Worm (Caenorhabditis elegans): Measurements from ENCODE around the gene T06E8.2.
A peak's percentile ranks its signal among the peaks of the same experiment; 100 is the strongest.
"Not testable (repeated sequence)": the region's sequence is repeated elsewhere in the genome, so short reads cannot be mapped to it uniquely, and the experiment has no call there.

The T06E8.2 gene

DNA sequence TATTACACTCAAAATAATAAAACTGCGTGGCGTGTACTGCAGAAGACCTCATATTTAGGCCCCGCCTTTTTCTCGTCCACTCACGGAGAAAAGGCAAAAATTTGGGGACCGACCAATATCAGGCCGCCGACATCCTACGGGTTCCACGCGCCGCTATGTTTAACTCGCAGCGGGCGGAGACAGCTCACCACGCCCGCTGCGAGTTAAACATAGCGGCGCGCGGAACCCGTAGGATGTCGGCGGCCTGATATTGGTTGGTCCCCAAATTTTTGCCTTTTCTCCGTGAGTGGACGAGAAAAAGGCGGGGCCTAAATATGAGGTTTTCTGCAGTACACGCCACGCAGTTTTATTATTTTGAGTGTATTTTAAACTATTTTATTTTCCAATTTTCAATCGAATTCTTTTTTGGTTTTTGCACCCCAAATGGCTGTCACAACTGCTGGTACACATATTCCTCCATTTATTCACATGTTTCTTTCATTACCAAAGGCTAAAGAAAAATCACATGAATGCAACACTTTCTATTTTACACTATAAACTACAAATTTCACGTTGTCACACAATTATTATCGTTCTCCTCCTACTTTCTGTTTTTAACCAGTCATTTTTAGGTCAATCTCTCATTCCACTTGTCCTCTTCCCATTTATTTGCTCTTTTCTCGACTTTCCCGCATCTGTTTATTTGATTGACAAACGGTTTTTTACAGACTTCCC lies 32.0 kb downstream of the T06E8.2 start, which contains the start of gene uda-1:
Gene uda-1 (plus strand): TSS at position 708 of the 714 bp plus-strand sequence.
- not testable (repeated sequence) for TF ChIP-seq ceh-30, K02D7.2, hlh-8 (tag; optimal IDR thresholded peaks at IDR 0.05)

DNA sequence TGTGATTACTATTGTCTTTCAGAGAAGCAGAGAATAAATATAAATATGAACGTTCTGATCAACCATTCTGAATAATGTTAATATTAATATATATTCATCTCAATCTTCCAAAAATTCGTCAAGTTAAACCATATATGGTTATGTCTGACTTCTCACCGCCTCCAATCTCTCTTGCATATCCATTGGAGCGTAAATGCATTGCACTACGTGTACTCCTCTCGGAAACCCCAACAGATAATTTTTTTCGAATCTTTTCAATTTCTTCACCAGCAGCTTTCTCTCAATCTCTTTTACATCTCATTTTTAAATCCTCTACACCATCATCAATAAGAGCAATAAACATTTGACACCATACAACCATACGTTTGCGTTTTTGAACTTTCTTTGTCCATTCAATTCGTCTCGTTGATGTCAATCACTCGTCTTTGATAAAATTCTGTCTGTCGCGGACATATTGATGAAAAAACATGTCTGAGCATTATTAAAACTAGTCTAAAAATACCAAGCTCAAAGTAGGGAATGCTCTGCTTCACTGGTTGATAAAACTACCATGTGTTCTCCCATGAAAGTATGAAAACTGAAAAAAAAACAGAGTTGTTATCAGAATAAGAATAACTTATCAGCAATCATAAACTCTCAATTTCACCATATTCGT lies 32.8 kb downstream of the T06E8.2 start:
- TF ChIP-seq ceh-18 (tag; optimal IDR thresholded peaks at IDR 0.05) (peak; percentile 18), pax-1 (tag; optimal IDR thresholded peaks at IDR 0.05) (peak; percentile 20), gmeb-2 (tag; optimal IDR thresholded peaks at IDR 0.05) (no peak), unc-55 (GFP tag; optimal IDR thresholded peaks at IDR 0.05) (peak; percentile 20), nfya-1 (tag; optimal IDR thresholded peaks at IDR 0.05) (peak; percentile 34)

DNA sequence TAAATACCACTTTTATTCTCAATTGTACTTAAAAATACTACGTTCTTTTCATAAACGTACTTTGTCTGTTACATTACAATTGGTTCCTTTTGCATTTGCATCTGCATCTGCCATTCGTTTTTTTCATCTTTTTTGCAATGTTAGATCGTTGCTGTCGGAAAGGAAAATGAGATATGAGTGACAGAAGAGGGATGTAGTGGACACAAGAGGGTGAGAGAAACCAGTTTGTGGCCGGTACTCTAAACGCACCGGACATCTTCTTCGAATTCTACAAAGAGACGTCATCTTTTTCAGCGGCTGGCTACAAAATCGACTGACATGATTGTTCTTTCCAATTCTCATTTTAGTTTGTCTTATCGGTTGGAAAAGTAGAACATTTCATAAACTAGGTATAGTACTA lies 33.5 kb downstream of the T06E8.2 start:
- TF ChIP-seq nhr-232 (tag; optimal IDR thresholded peaks at IDR 0.05) = no peak
- no peak for TF ChIP-seq T23F11.4 (GFP tag; optimal IDR thresholded peaks at IDR 0.05)
- no peak for TF ChIP-seq ceh-30 (tag; optimal IDR thresholded peaks at IDR 0.05)
- no peak for TF ChIP-seq unc-3 (GFP tag; conservative IDR thresholded peaks at IDR 0.05)
- no peak for TF ChIP-seq unc-3 (tag; optimal IDR thresholded peaks at IDR 0.05)
- no peak for TF ChIP-seq ceh-14 (tag; optimal IDR thresholded peaks at IDR 0.05)
- TF ChIP-seq dmd-4 (tag; optimal IDR thresholded peaks at IDR 0.05; ENCODE audit: borderline replicate concordance) = no peak
- TF ChIP-seq C08G9.2 (tag; optimal IDR thresholded peaks at IDR 0.05) = no peak
- TF ChIP-seq fkh-6 (tag; optimal IDR thresholded peaks at IDR 0.05) = no peak
- TF ChIP-seq C38D4.7 (GFP tag; optimal IDR thresholded peaks at IDR 0.05) = no peak
- TF ChIP-seq elt-2 (tag; optimal IDR thresholded peaks at IDR 0.05) = no peak
- TF ChIP-seq fkh-10 (GFP tag; optimal IDR thresholded peaks at IDR 0.05) = no peak
- TF ChIP-seq nfya-1 (tag; optimal IDR thresholded peaks at IDR 0.05) = no peak
- TF ChIP-seq lim-6 (tag; optimal IDR thresholded peaks at IDR 0.05) = no peak
- no peak for TF ChIP-seq syd-9 (tag; optimal IDR thresholded peaks at IDR 0.05)
- no peak for TF ChIP-seq ahr-1 (tag; optimal IDR thresholded peaks at IDR 0.05)
- TF ChIP-seq odd-2 (tag; optimal IDR thresholded peaks at IDR 0.05) = no peak
- TF ChIP-seq K09A11.1 (tag; optimal IDR thresholded peaks at IDR 0.05; ENCODE audit: insufficient read depth) = no peak

DNA sequence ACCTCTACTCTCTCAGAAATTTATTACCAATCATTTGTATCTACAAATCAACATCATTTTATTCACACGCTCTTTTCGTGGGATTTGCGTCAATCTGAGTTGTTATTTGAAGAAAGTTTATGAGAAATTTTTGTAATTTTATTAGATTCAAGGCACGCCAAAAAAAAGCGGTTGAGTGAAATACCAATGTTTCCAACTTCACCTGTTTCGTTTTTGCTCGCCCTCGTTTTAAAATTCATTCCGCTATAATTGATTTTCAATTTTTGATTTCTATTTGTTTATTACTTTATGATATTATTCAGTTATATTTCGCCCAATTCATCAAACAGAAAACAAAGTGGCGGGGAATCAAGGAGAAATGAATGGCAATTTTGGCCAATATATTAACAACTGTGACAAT lies 35.5 kb downstream of the T06E8.2 start, which contains the start of gene K08H10.10:
Gene K08H10.10 (plus strand): TSS at position 301 of the 400 bp plus-strand sequence.
- no peak for TF ChIP-seq dve-1 (tag; optimal IDR thresholded peaks at IDR 0.05)
- no peak for TF ChIP-seq ceh-18 (tag; optimal IDR thresholded peaks at IDR 0.05)

DNA sequence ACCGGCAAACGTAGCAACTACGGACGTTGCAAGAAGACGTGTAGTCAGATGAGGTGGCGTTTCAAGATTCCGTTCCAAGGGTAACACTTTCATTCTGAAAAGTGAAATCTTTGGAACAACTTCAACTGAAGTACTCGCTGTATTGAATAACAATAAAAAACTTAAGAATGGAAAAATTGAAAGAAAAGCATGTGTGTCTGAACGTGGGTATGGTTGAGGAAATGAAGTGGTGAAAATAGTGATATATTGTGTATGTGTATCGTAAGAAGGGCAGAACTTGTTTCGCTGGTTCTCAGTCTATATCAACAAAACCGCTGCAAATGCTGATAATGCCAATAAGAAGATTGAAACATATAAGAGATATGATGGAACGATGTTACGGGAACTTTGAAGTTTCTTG lies 40.4 kb downstream of the T06E8.2 start, which contains the start of gene K08H10.6:
Gene K08H10.6 (minus strand): TSS at position 101 of the 400 bp plus-strand sequence.
- TF ChIP-seq pat-9 (tag; optimal IDR thresholded peaks at IDR 0.05) (no peak), nhr-232 (tag; optimal IDR thresholded peaks at IDR 0.05) (no peak)

DNA sequence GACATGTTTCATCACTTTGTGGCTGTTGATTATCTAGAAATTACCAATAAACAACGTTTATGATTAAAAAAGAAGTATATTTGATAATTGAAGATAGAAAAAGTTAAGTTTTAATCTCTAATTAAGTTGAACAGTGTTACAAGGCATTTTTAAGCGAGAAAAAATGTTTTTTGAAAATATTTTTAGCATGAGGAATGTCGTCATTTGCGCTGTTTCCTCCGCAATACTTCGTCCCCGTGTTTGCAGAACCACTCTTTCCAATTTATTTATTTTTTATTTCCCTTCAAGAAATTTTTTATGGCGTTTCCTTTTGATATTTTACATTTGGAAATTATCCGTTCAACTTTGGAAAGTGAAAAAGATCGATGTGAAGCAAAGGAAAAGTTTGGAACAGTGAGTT lies 44.6 kb downstream of the T06E8.2 start, which contains the start of the genes rde-1 and trpp-6:
Gene rde-1 (minus strand): TSS at position 33 of the 400 bp plus-strand sequence.
Gene trpp-6 (plus strand): TSS at position 286 of the 400 bp plus-strand sequence.
- TF ChIP-seq ceh-6 (GFP tag; optimal IDR thresholded peaks at IDR 0.05) (no peak), sox-4 (tag; optimal IDR thresholded peaks at IDR 0.05) (no peak), sox-2 (GFP tag; IDR thresholded peaks at IDR 0.05) (no peak), ceh-19 (GFP tag; optimal IDR thresholded peaks at IDR 0.05) (no peak), pqm-1 (tag; optimal IDR thresholded peaks at IDR 0.05) (no peak), lim-6 (tag; optimal IDR thresholded peaks at IDR 0.05) (no peak)

All from whole organism, late embryonic.